Worm (Caenorhabditis elegans) whole organism, mixed stage, embryonic: ENCODE results near the gene apb-1.

Experiments
- flh-1 ChIP-seq: fragments of 200-800 bp; sonication (Bioruptor generic); optimal IDR thresholded peaks from 2 replicates; lab custom pipeline; 2018; ENCODE audit warnings: mild to moderate bottlenecking, missing genetic modification characterization, moderate library complexity, missing compliant biosample characterization
- snpc-4 ChIP-seq: fragments of 150-350 bp; optimal IDR thresholded peaks from 2 replicates; lab custom pipeline; 2014; ENCODE audit warnings: missing biosample characterization, missing genetic modification characterization
- unc-62 ChIP-seq: fragments of 150-350 bp; optimal IDR thresholded peaks from 2 replicates; lab custom pipeline; 2014; ENCODE audit warnings: missing biosample characterization, missing genetic modification reagents, missing genetic modification characterization

DNA sequence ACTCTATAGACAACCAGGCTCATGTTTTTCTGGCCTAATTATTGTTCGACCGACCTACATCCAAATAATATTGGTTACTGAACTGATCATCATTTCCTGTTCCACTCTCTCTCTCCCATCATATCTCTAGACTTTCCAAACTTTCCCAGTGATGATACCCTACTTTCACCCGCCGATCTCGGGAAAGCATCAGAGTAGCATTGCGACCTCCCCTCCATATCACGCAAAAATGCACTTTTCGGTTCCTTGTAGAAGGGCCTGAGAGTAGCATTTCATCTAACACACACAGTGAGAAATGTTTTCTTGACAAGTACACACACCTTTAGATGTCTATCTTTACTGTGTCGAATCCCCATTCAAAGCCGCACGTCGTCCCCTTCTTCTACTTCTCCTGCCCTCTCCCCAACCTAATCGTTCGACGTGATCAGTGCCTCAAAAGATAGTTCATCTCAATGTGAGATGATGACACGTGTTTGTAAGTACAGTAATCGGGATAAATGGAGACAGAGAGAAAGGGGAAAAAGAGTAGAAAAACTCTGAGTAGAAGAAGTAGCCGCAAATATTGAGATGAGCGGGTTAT lies 36.1 kb upstream of the apb-1 start:
- TF ChIP-seq snpc-4 (no peak), unc-62 (no peak), flh-1 (GFP tag; lab: Kevin White, UChicago) (no peak)
